Worm (Caenorhabditis elegans) whole organism, young adult: ENCODE data around the gene gst-4.

Experiments used
- ama-1 ChIP-seq, 3 experiments: fragments of 150-350 bp in 1 of 3; sonication (generic microtip) in 2 of 3; optimal IDR thresholded peaks; 2 replicates each; lab custom pipeline; 2014 to 2018; ENCODE audit warnings: missing biosample characterization in 2 of 3, missing genetic modification characterization in 2 of 3, missing genetic modification reagents in 2 of 3
- ccch-3 ChIP-seq: fragments of 200-800 bp; sonication (Bioruptor generic); optimal IDR thresholded peaks from 2 replicates; lab custom pipeline; 2018; ENCODE audit warnings: mild to moderate bottlenecking, missing genetic modification characterization, missing compliant biosample characterization
- chd-7 ChIP-seq: sonication (generic microtip); optimal IDR thresholded peaks from 2 replicates; lab custom pipeline; 2016; ENCODE audit warnings: mild to moderate bottlenecking, missing genetic modification characterization, moderate library complexity, missing compliant biosample characterization
- lsl-1 ChIP-seq: fragments of 200-800 bp; sonication (Bioruptor generic); optimal IDR thresholded peaks from 2 replicates; lab custom pipeline; 2018; ENCODE audit warnings: mild to moderate bottlenecking, missing genetic modification characterization, moderate library complexity, missing compliant biosample characterization

DNA sequence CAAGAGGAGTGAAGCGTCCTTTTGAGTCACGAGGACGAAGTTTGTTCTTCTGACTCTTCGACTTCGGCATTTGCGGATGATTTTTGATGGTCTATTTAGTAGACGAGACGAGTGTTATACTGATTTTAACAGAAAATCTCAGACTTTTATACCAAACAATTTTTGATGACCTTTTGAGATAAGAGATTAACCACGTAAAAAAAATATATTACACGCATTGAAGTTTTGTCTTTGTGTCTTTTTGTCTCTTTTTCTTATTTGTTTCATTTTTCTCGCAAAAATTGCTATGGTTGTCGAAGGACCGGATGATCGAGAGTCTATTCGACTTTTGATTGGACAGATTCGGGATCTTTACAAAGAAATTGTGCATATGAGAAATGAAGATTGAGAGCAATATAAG, 30.6 kb upstream of the gst-4 start, which contains the start of gene spch-1:
- no peak for TF ChIP-seq chd-7 (tag; lab: Kevin White, UChicago)
- no peak for TF ChIP-seq ccch-3 (GFP tag; lab: Kevin White, UChicago)
- TF ChIP-seq lsl-1 (GFP tag; lab: Kevin White, UChicago), result no peak
- no peak for TF ChIP-seq ama-1 (optimal IDR thresholded peaks at IDR 0.05; lab: Kevin White, UChicago)
- no peak for TF ChIP-seq ama-1 (GFP tag; optimal IDR thresholded peaks at IDR 0.05; lab: Kevin White, UChicago)
